Worm (Caenorhabditis elegans): ENCODE results near the gene tomm-7.
A peak's percentile ranks its signal among the peaks of the same experiment; 100 is the strongest.

tomm-7 gene

DNA sequence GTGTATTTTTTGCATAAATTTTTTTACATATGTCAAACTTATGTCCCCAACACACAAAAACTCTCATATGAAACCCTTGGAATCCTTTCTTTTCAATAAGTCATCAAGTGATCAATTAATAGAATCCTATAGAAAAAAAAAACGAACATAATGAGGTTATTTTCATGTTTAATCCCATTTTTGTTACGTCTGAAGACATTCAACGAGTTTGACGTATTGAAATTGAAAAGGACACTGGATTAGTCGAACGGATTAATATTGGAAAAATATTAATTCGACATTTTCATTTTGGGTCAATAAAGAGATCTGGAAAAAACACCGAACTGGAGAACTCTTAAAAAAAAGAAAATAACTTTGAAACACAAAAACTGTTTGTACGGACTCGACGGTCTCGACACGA is 26.9 kb upstream of the tomm-7 start:
- TF ChIP-seq aly-2 (tag; optimal IDR thresholded peaks at IDR 0.05), result no peak
- TF ChIP-seq lin-29 (GFP tag; IDR thresholded peaks at IDR 0.05), result no peak
- no peak for TF ChIP-seq dmd-9 (GFP tag; IDR thresholded peaks at IDR 0.05)
- no peak for TF ChIP-seq mes-2 (tag; optimal IDR thresholded peaks at IDR 0.05; ENCODE audit: poor library complexity, severe bottlenecking)
- no peak for TF ChIP-seq lin-38 (GFP tag; IDR thresholded peaks at IDR 0.05)

- TF ChIP-seq lir-3 (tag; optimal IDR thresholded peaks at IDR 0.05), result no peak
- TF ChIP-seq nhr-237 (tag; optimal IDR thresholded peaks at IDR 0.05), result no peak
- TF ChIP-seq mdt-29 (GFP tag; IDR thresholded peaks at IDR 0.05), result no peak
- TF ChIP-seq dmd-9 (GFP tag; IDR thresholded peaks at IDR 0.05), result no peak
- no peak for TF ChIP-seq unc-62 (GFP tag; optimal IDR thresholded peaks at IDR 0.05 in 1 of 2)
- no peak for TF ChIP-seq unc-62 (tag; optimal IDR thresholded peaks at IDR 0.05)
Observed at ce11 chrIII:7834848-7835247, 24.6 kb upstream of the tomm-7 start.

ce11 chrIII:7835684-7836083 is 23.7 kb upstream of the tomm-7 start:
- TF ChIP-seq unc-62 (GFP tag; optimal IDR thresholded peaks at IDR 0.05 in 1 of 2), result peak in 1 of 2 experiments; percentile 13
- TF ChIP-seq unc-62 (tag; optimal IDR thresholded peaks at IDR 0.05), result no peak
- TF ChIP-seq ama-1 (optimal IDR thresholded peaks at IDR 0.05), result no peak

DNA sequence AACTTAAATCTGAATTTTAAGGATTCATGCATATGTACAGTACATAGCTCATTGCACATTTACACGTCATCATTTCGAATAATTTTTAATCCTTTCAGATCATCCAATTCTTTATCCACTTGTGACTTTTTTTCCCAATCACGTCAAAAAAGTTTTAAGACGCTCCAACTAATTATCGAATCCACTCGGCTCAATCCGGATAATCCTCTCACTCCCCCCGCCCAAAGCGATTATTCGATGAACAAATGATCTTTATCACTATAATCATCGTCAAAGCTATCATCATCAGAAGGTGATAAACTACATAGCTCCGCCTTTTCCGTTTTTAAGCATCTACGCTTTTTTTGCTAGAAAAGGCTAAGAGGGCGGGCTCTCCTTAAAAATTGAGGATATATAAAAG is 21.8 kb upstream of the tomm-7 start:
- TF ChIP-seq duxl-1 (tag; optimal IDR thresholded peaks at IDR 0.05; ENCODE audit: poor library complexity), result no peak
- no peak for TF ChIP-seq ztf-11 (tag; optimal IDR thresholded peaks at IDR 0.05)
- no peak for TF ChIP-seq tag-97 (GFP tag; IDR thresholded peaks at IDR 0.05)
- TF ChIP-seq sdz-12 (GFP tag; optimal IDR thresholded peaks at IDR 0.05), result no peak
- TF ChIP-seq dmd-6 (GFP tag; IDR thresholded peaks at IDR 0.05), result no peak
- no peak for TF ChIP-seq vab-7 (GFP tag; IDR thresholded peaks at IDR 0.05)
- TF ChIP-seq madf-9 (GFP tag; conservative IDR thresholded peaks at IDR 0.05), result no peak

- TF ChIP-seq Y105C5A.15 (GFP tag; IDR thresholded peaks at IDR 0.05) (no peak), daf-8 (GFP tag; IDR thresholded peaks at IDR 0.05) (no peak), tra-1 (GFP tag; IDR thresholded peaks at IDR 0.05) (no peak), daf-19 (GFP tag; conservative IDR thresholded peaks at IDR 0.05) (no peak), ztf-7 (tag; optimal IDR thresholded peaks at IDR 0.05) (no peak), T20F7.1 (GFP tag; optimal IDR thresholded peaks at IDR 0.05) (no peak), F10B5.3 (tag; optimal IDR thresholded peaks at IDR 0.05) (no peak), nhr-25 (tag; optimal IDR thresholded peaks at IDR 0.05; ENCODE audit: borderline replicate concordance, insufficient read depth) (no peak), nhr-42 (GFP tag; IDR thresholded peaks at IDR 0.05) (no peak), nhr-11 (tag; optimal IDR thresholded peaks at IDR 0.05) (no peak), ctbp-1 (GFP tag; IDR thresholded peaks at IDR 0.05) (no peak), ZK337.2 (GFP tag; IDR thresholded peaks at IDR 0.05) (no peak), nhr-237 (tag; optimal IDR thresholded peaks at IDR 0.05) (no peak), php-3 (GFP tag; IDR thresholded peaks at IDR 0.05) (no peak)
Observed at ce11 chrIII:7838907-7839642, 20.3 kb upstream of the tomm-7 start, which contains the start of gene ceh-23. TSS of gene ceh-23 (plus strand) at chrIII:7839592.

DNA sequence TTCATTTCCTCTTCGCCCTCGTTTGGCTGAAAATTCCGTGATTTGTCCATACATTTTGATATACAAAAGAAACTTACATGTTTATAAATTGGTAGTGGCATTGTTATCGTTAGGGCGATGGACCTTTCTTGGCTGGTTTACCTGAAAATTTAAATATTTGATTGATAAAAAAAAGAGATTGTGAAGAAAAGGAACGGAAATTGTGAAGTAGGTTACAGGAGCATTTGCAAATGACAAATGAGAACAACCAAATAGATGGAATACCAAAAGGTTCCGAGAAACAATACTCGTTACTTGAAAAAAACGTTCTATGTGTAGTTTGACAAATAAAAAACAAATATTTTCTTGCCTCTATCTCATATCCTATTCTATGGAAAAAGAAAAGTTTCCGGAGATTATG is 15.9 kb upstream of the tomm-7 start, which contains the start of gene ZK652.8:
ZK652.8 (minus strand) TSS at position 101 of the 400 bp plus-strand sequence.
- TF ChIP-seq aha-1 (tag), result peak; percentile 59
- no peak for TF ChIP-seq ZK337.2 (GFP tag; IDR thresholded peaks at IDR 0.05)

Data from whole organism, L4 larva.